Worm (Caenorhabditis elegans): ENCODE measurements around the gene srz-37.

Gene srz-37

DNA sequence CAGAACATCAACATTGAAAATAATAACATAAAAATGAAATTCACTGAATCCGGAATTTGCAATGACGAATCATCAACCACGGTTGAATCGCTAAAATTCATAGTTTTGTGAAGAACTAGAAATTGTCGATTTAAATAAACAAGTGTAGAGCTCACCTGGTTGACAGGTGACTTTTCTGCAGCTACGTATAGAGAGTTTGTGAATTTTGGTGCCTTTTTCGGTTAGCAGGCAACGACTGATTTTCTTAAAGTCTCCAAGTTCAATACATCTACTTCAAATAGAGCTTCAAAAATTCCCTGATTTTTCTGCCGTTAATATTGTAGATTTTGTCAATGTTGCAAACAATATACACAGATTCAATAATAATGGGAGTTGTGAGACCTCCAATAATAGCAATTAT, 4.5 kb downstream of the srz-37 start, which contains the start of gene srz-69:
TSS of gene srz-69 (minus strand) at position 101 of the 400 bp plus-strand sequence.
- TF ChIP-seq nhr-6 (tag; optimal IDR thresholded peaks at IDR 0.05) = no peak
- no peak for TF ChIP-seq lir-3 (tag; optimal IDR thresholded peaks at IDR 0.05)
- no peak for TF ChIP-seq duxl-1 (tag; optimal IDR thresholded peaks at IDR 0.05; ENCODE audit: poor library complexity)
- TF ChIP-seq F37D6.2 (tag; optimal IDR thresholded peaks at IDR 0.05) = no peak
- TF ChIP-seq F44E2.7 (GFP tag; IDR thresholded peaks at IDR 0.05) = no peak
- no peak for TF ChIP-seq zip-2 (tag; optimal IDR thresholded peaks at IDR 0.05)
- no peak for TF ChIP-seq dmd-8 (GFP tag; IDR thresholded peaks at IDR 0.05)
- no peak for TF ChIP-seq F26F4.8 (GFP tag; conservative IDR thresholded peaks at IDR 0.05)
- TF ChIP-seq dpl-1 (GFP tag; optimal IDR thresholded peaks at IDR 0.05) = no peak
- no peak for TF ChIP-seq egl-27 (tag; optimal IDR thresholded peaks at IDR 0.05)
- no peak for TF ChIP-seq lsy-2 (tag; optimal IDR thresholded peaks at IDR 0.05)
- TF ChIP-seq egl-43 (GFP tag; IDR thresholded peaks at IDR 0.05) = no peak
- TF ChIP-seq lin-29 (GFP tag; IDR thresholded peaks at IDR 0.05) = no peak
- no peak for TF ChIP-seq unc-39 (tag; optimal IDR thresholded peaks at IDR 0.05)
- TF ChIP-seq snpc-1.2 (GFP tag; IDR thresholded peaks at IDR 0.05) = no peak
- TF ChIP-seq mxl-2 (GFP tag; conservative IDR thresholded peaks at IDR 0.05) = no peak
- no peak for TF ChIP-seq gei-8 (GFP tag; optimal IDR thresholded peaks at IDR 0.05)

DNA sequence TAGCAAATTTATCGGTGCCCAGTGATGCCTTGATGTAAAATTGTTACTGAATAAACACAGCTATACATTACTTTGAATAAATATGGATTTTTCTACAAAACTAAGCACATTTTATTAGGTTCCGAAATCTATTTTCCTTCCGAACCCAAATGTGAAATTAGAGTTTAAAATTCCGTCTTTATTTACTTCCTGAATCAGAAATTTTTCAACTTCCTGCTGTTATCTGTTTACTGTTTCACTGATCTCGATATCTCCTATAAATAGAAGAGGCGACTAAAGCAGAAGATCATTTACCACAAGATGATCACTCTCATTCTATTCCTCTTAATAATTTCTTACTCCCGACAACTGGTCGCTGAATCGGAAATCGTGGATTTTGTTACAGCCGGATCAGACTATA, 11.9 kb downstream of the srz-37 start, which contains the start of gene F58E2.2:
TSS of gene F58E2.2 (plus strand) at position 301 of the 400 bp plus-strand sequence.
- TF ChIP-seq gei-8 (GFP tag; optimal IDR thresholded peaks at IDR 0.05) (no peak), Y48G9A.11 (GFP tag; IDR thresholded peaks at IDR 0.05) (no peak), ceh-28 (tag; optimal IDR thresholded peaks at IDR 0.05) (no peak), F10B5.3 (tag; optimal IDR thresholded peaks at IDR 0.05) (no peak), php-3 (GFP tag; IDR thresholded peaks at IDR 0.05) (no peak), sdz-12 (GFP tag; optimal IDR thresholded peaks at IDR 0.05) (no peak), lir-3 (tag; optimal IDR thresholded peaks at IDR 0.05) (no peak), lin-39 (tag; optimal IDR thresholded peaks at IDR 0.05) (no peak), T20F7.1 (GFP tag; optimal IDR thresholded peaks at IDR 0.05) (no peak), cey-2 (tag; optimal IDR thresholded peaks at IDR 0.05; ENCODE audit: borderline replicate concordance, insufficient read depth) (no peak)

DNA sequence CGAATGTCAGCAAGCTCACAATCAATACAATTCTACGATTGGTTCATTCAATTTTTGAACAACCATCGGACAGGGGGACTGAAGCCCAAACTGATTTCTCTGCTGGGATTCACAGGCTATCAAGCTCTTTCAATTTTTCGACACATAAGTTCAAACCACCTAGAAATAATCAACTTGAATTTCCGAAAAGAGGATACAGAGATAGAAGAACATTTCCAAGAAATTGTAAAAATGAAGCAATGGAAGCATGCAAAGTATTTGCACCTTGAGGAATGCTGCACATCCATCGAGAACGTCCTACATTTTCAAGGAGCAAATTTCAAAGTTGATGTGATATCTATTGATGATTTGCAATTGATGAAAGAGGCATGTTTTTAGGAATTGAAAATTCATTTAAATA, 13.9 kb downstream of the srz-37 start:
- no peak for TF ChIP-seq ztf-7 (tag; optimal IDR thresholded peaks at IDR 0.05)
- no peak for TF ChIP-seq dmd-6 (GFP tag; IDR thresholded peaks at IDR 0.05)
- peak in 1 of 2 experiments; percentile 91 for TF ChIP-seq unc-62 (GFP tag; optimal IDR thresholded peaks at IDR 0.05 in 1 of 2)
- TF ChIP-seq unc-62 (tag; optimal IDR thresholded peaks at IDR 0.05) = no peak
- TF ChIP-seq nhr-25 (tag; optimal IDR thresholded peaks at IDR 0.05; ENCODE audit: borderline replicate concordance, insufficient read depth) = no peak
- TF ChIP-seq Y48G9A.11 (GFP tag; IDR thresholded peaks at IDR 0.05) = no peak

DNA sequence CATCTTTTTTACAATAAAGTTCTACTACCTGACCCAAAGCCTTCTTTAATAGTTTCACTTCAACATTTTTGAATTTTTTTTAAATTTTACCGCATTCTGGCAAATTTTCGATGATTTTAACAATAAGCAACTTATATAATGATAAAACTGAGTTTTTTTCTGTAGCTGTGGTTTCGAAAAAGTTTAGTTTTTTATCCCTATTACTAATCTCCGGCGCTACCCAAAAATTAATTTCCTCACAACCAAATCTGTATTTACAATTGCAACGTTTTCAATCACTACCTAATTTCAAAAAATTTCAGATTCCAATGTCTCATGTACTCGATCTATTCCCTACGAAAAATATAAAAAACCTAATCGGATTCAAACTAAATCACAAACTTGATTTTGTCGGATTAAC, 14.5 kb downstream of the srz-37 start, which contains the start of gene F58E2.3:
TSS of gene F58E2.3 (plus strand) at position 301 of the 400 bp plus-strand sequence.
- no peak for TF ChIP-seq daf-12 (tag; optimal IDR thresholded peaks at IDR 0.05)
- TF ChIP-seq egl-43 (GFP tag; IDR thresholded peaks at IDR 0.05) = no peak
- TF ChIP-seq spr-1 (tag; optimal IDR thresholded peaks at IDR 0.05) = no peak
- TF ChIP-seq ZK337.2 (GFP tag; IDR thresholded peaks at IDR 0.05) = no peak
- TF ChIP-seq F44E2.7 (GFP tag; IDR thresholded peaks at IDR 0.05) = no peak
- no peak for TF ChIP-seq hmg-1.1 (GFP tag; IDR thresholded peaks at IDR 0.05)
- TF ChIP-seq rbr-2 (tag; optimal IDR thresholded peaks at IDR 0.05) = no peak
- TF ChIP-seq nhr-76 (tag; optimal IDR thresholded peaks at IDR 0.05) = no peak
- TF ChIP-seq lin-38 (GFP tag; IDR thresholded peaks at IDR 0.05) = no peak
- TF ChIP-seq daf-16 (GFP tag; optimal IDR thresholded peaks at IDR 0.05) = no peak
- TF ChIP-seq daf-16 (tag; optimal IDR thresholded peaks at IDR 0.05) = no peak
- TF ChIP-seq zip-11 (GFP tag; IDR thresholded peaks at IDR 0.05) = no peak
- no peak for TF ChIP-seq fos-1 (tag; optimal IDR thresholded peaks at IDR 0.05)
- no peak for TF ChIP-seq snpc-4 (tag; optimal IDR thresholded peaks at IDR 0.05)
- no peak for TF ChIP-seq ceh-44 (GFP tag; IDR thresholded peaks at IDR 0.05)
- TF ChIP-seq nhr-41 (GFP tag; IDR thresholded peaks at IDR 0.05) = no peak
- TF ChIP-seq snpc-1.2 (GFP tag; IDR thresholded peaks at IDR 0.05) = no peak
- no peak for TF ChIP-seq ceh-82 (tag; optimal IDR thresholded peaks at IDR 0.05)
- TF ChIP-seq ctbp-1 (GFP tag; IDR thresholded peaks at IDR 0.05) = no peak
- TF ChIP-seq lin-29 (GFP tag; IDR thresholded peaks at IDR 0.05) = no peak
- no peak for TF ChIP-seq fkh-10 (GFP tag; optimal IDR thresholded peaks at IDR 0.05)
